Worm (Caenorhabditis elegans) whole organism, L3 larva: Measurements from ENCODE around the gene dmsr-6.

ENCODE experiments used
- R02D3.7 ChIP-seq: fragments of 150-350 bp; optimal IDR thresholded peaks from 2 replicates; lab custom pipeline; 2014; ENCODE audit warnings: missing biosample characterization, missing genetic modification characterization
- aly-2 ChIP-seq: fragments of 150-350 bp; optimal IDR thresholded peaks from 2 replicates; lab custom pipeline; 2014; ENCODE audit warnings: missing biosample characterization, missing genetic modification characterization
- ama-1 ChIP-seq: fragments of 150-350 bp; optimal IDR thresholded peaks from 2 replicates; lab custom pipeline; 2018
- ceh-28 ChIP-seq: fragments of 150-350 bp; optimal IDR thresholded peaks from 2 replicates; lab custom pipeline; 2014; ENCODE audit warnings: missing biosample characterization, missing genetic modification reagents, missing genetic modification characterization
- ceh-82 ChIP-seq: fragments of 150-350 bp; optimal IDR thresholded peaks from 2 replicates; lab custom pipeline; 2014; ENCODE audit warnings: missing biosample characterization, missing genetic modification characterization
- ceh-9 ChIP-seq: sonication (generic microtip); optimal IDR thresholded peaks from 2 replicates; lab custom pipeline; 2018; ENCODE audit warnings: missing biosample characterization, missing genetic modification characterization
- egl-27 ChIP-seq: sonication (generic microtip); optimal IDR thresholded peaks from 4 replicates; lab custom pipeline; 2017; ENCODE audit warnings: missing biosample characterization, missing genetic modification reagents, missing genetic modification characterization
- egl-5 ChIP-seq: fragments of 150-350 bp; optimal IDR thresholded peaks from 2 replicates; lab custom pipeline; 2017; ENCODE audit warnings: missing biosample characterization, missing genetic modification reagents, missing genetic modification characterization, inconsistent platforms
- elt-2 ChIP-seq: sonication (generic microtip); optimal IDR thresholded peaks from 2 replicates; lab custom pipeline; 2016; ENCODE audit warnings: missing genetic modification reagents, mild to moderate bottlenecking, missing genetic modification characterization, missing compliant biosample characterization
- elt-3 ChIP-seq, 3 experiments: fragments of 150-350 bp in 1 of 3; sonication (generic microtip) in 2 of 3; optimal IDR thresholded peaks; 2 replicates in 2 of 3; 4 replicates in 1 of 3; lab custom pipeline; 2014 to 2017; ENCODE audit warnings: missing biosample characterization in 3 of 3, missing genetic modification characterization in 3 of 3
- eor-1 ChIP-seq, 2 experiments: fragments of 150-350 bp; optimal IDR thresholded peaks; 2 replicates each; lab custom pipeline; 2014 to 2018; ENCODE audit warnings: missing biosample characterization in 2 of 2, missing genetic modification characterization in 2 of 2
- fkh-10 ChIP-seq: sonication (generic microtip); optimal IDR thresholded peaks from 2 replicates; lab custom pipeline; 2017; ENCODE audit warnings: missing biosample characterization, missing genetic modification reagents, missing genetic modification characterization
- fkh-2 ChIP-seq: fragments of 150-350 bp; optimal IDR thresholded peaks from 2 replicates; lab custom pipeline; 2014; ENCODE audit warnings: missing biosample characterization, missing genetic modification reagents, missing genetic modification characterization
- jun-1 ChIP-seq: fragments of 150-350 bp; optimal IDR thresholded peaks from 2 replicates; lab custom pipeline; 2014; ENCODE audit warnings: missing biosample characterization, missing genetic modification reagents, missing genetic modification characterization
- lin-39 ChIP-seq: fragments of 150-350 bp; optimal IDR thresholded peaks from 2 replicates; lab custom pipeline; 2018; ENCODE audit warnings: missing biosample characterization, missing genetic modification reagents, missing genetic modification characterization
- lsy-12 ChIP-seq: sonication (generic microtip); optimal IDR thresholded peaks from 2 replicates; lab custom pipeline; 2016; ENCODE audit warnings: mild to moderate bottlenecking, missing genetic modification characterization, missing compliant biosample characterization
- mdl-1 ChIP-seq: fragments of 150-350 bp; optimal IDR thresholded peaks from 2 replicates; lab custom pipeline; 2014; ENCODE audit warnings: missing biosample characterization, missing genetic modification characterization
- mml-1 ChIP-seq: fragments of 150-350 bp; sonication (generic microtip); optimal IDR thresholded peaks from 3 replicates; lab custom pipeline; 2014; ENCODE audit warnings: missing biosample characterization, missing genetic modification characterization
- nhr-12 ChIP-seq: fragments of 150-350 bp; optimal IDR thresholded peaks from 2 replicates; lab custom pipeline; 2014; ENCODE audit warnings: missing biosample characterization, missing genetic modification characterization
- nhr-23 ChIP-seq: fragments of 150-350 bp; optimal IDR thresholded peaks from 2 replicates; lab custom pipeline; 2014; ENCODE audit warnings: missing biosample characterization, missing genetic modification reagents, missing genetic modification characterization
- nhr-237 ChIP-seq: fragments of 150-350 bp; optimal IDR thresholded peaks from 2 replicates; lab custom pipeline; 2014; ENCODE audit warnings: missing biosample characterization, missing genetic modification characterization
- nhr-25 ChIP-seq: sonication (generic microtip); optimal IDR thresholded peaks from 2 replicates; lab custom pipeline; 2017; ENCODE audit warnings: missing biosample characterization, missing genetic modification characterization
- nhr-43 ChIP-seq: sonication (generic microtip); optimal IDR thresholded peaks from 2 replicates; lab custom pipeline; 2016; ENCODE audit warnings: mild to moderate bottlenecking, missing genetic modification characterization, missing compliant biosample characterization; ENCODE audit not compliant: poor library complexity, severe bottlenecking
- nhr-67 ChIP-seq: fragments of 150-350 bp; optimal IDR thresholded peaks from 2 replicates; lab custom pipeline; 2014; ENCODE audit warnings: missing biosample characterization, missing genetic modification characterization
- nhr-76 ChIP-seq: fragments of 150-350 bp; sonication (generic microtip); optimal IDR thresholded peaks from 5 replicates; lab custom pipeline; 2014; ENCODE audit warnings: missing biosample characterization, missing genetic modification characterization
- nhr-77 ChIP-seq: fragments of 150-350 bp; optimal IDR thresholded peaks from 2 replicates; lab custom pipeline; 2014; ENCODE audit warnings: missing biosample characterization, missing genetic modification characterization
- pha-4 ChIP-seq: fragments of 150-350 bp; optimal IDR thresholded peaks from 2 replicates; lab custom pipeline; 2014; ENCODE audit warnings: missing biosample characterization, missing genetic modification reagents, missing genetic modification characterization
- pqm-1 ChIP-seq: fragments of 150-350 bp; optimal IDR thresholded peaks from 2 replicates; lab custom pipeline; 2017; ENCODE audit warnings: missing biosample characterization, missing genetic modification characterization, inconsistent platforms
- sea-2 ChIP-seq: fragments of 150-350 bp; sonication (generic microtip); optimal IDR thresholded peaks from 4 replicates; lab custom pipeline; 2014; ENCODE audit warnings: missing biosample characterization, missing genetic modification reagents, missing genetic modification characterization
- skn-1 ChIP-seq: fragments of 150-350 bp; optimal IDR thresholded peaks from 2 replicates; lab custom pipeline; 2014; ENCODE audit warnings: missing biosample characterization, missing genetic modification characterization
- snpc-4 ChIP-seq: fragments of 150-350 bp; optimal IDR thresholded peaks from 2 replicates; lab custom pipeline; 2014; ENCODE audit warnings: missing biosample characterization, missing genetic modification characterization
- tbx-2 ChIP-seq: sonication (generic microtip); optimal IDR thresholded peaks from 2 replicates; lab custom pipeline; 2016; ENCODE audit warnings: mild to moderate bottlenecking, missing genetic modification characterization, missing compliant biosample characterization
- unc-39 ChIP-seq: sonication (generic microtip); optimal IDR thresholded peaks from 4 replicates; lab custom pipeline; 2017; ENCODE audit warnings: missing biosample characterization, missing genetic modification characterization
- unc-62 ChIP-seq: fragments of 150-350 bp; sonication (generic microtip); optimal IDR thresholded peaks from 4 replicates; lab custom pipeline; 2014; ENCODE audit warnings: missing biosample characterization, missing genetic modification reagents, missing genetic modification characterization
- ztf-4 ChIP-seq: fragments of 150-350 bp; optimal IDR thresholded peaks from 2 replicates; lab custom pipeline; 2014; ENCODE audit warnings: missing biosample characterization, missing genetic modification characterization

The dmsr-6 gene

DNA sequence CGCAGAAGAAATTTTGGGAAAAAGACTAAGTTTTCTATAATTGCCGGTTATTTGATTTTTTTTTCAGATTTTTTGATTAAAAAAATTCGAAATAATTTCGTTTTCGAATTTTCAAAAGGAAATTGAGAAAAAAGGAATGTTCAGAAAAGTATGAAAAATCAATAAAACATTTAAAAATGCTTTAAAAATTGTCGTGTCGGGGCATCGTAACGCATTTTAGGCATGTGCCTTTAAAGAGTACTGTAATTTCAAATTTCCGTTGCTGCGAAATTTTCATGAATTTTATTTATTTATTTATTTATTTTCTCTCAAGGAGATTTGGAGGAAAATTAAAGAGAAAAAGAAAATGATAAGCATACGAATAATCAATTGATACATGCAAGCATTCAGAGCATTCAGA, 41.7 kb upstream of the dmsr-6 start:
- TF ChIP-seq ztf-4 (no peak), ama-1 (lab: Kevin White, UChicago) (no peak), unc-62 (GFP tag; lab: Kevin White, UChicago) (no peak), nhr-12 (tag; lab: Kevin White, UChicago) (no peak), nhr-77 (tag; lab: Kevin White, UChicago) (no peak), ceh-82 (no peak), pha-4 (tag; lab: Kevin White, UChicago) (no peak), ceh-9 (tag; lab: Kevin White, UChicago) (no peak), elt-3 (tag; optimal IDR thresholded peaks at IDR 0.05; lab: Kevin White, UChicago) (no peak), nhr-76 (tag; lab: Kevin White, UChicago) (no peak), pqm-1 (tag; lab: Kevin White, UChicago) (no peak), aly-2 (tag; lab: Kevin White, UChicago) (no peak)

DNA sequence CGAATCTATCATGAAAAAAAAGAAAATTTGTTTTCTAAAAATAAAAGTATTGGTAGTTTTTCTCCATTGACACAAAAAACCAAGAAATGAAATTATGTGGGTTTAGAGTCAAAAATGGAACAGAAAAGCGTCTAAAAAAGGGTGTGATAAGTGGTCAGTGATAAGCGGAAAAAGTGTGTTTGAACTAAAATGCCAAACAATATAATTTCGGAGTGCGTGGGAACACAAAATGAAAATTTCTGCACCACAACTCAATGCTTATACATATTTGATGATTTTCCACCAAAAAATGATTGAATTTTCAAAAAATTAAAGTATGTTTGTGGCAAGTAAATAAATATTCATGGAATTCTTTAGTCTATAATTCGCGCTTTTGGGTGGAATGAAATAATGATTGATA, 40.0 kb upstream of the dmsr-6 start:
- TF ChIP-seq fkh-2 (no peak), elt-2 (peak; percentile 34), nhr-237 (tag; lab: Kevin White, UChicago) (no peak)

DNA sequence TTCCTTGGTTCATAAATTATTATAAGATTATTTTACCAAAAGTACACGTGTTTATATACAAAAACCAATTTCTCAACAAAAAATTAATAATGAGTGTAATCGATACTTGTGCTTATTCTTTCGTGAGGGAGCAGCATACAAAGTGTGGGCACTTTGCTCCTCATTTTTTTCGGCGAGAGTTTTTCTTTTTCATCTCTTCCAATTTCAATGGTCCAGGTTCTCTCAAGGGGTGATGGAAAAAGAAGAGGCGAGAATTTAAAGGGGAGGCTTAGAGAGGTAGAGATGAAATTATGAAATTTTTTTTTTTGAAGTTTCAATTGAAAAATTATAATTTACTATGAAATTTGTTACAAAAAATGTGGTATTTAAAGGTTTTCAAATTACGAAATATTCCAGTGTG, 38.4 kb upstream of the dmsr-6 start:
- TF ChIP-seq nhr-237 (tag; lab: Kevin White, UChicago) (no peak), nhr-12 (tag; lab: Kevin White, UChicago) (no peak), pqm-1 (tag; lab: Kevin White, UChicago) (no peak), ceh-28 (tag; lab: Kevin White, UChicago) (no peak), mdl-1 (tag; lab: Kevin White, UChicago) (no peak), unc-39 (tag; lab: Kevin White, UChicago) (no peak), unc-62 (GFP tag; lab: Kevin White, UChicago) (no peak), elt-3 (tag; optimal IDR thresholded peaks at IDR 0.05; lab: Kevin White, UChicago) (no peak), jun-1 (no peak), nhr-25 (tag; lab: Kevin White, UChicago) (no peak), nhr-67 (tag; lab: Kevin White, UChicago) (no peak), snpc-4 (tag; lab: Kevin White, UChicago) (no peak), tbx-2 (tag; lab: Kevin White, UChicago) (no peak), lsy-12 (tag; lab: Kevin White, UChicago) (no peak), nhr-77 (tag; lab: Kevin White, UChicago) (no peak), mml-1 (tag; lab: Kevin White, UChicago) (no peak), skn-1 (no peak), nhr-76 (tag; lab: Kevin White, UChicago) (no peak), lin-39 (tag; lab: Kevin White, UChicago) (no peak), sea-2 (no peak)

DNA sequence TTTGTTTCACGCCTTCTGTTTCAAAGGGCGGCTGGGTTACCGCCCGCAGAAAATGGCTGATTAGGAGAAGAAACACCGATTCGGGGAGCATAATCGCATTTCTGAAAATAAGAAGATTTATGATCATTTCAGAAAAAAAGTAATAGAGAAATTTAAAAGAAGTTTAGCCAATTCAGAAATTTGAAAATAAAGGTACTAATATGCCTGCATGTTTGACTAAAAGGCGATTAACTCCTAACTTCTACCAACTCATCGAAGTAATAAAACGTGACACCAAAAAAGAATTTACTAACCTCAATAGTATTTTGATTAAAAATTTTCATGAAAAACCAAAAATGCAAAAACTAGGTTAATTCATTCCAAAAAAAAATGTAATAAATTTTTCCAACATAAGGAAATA, 30.6 kb upstream of the dmsr-6 start, which contains the start of gene plx-2:
Gene plx-2 (minus strand): TSS at position 101 of the 400 bp plus-strand sequence.
- TF ChIP-seq nhr-76 (tag; lab: Kevin White, UChicago) (no peak), nhr-77 (tag; lab: Kevin White, UChicago) (no peak), ama-1 (lab: Kevin White, UChicago) (no peak), eor-1 (tag; optimal IDR thresholded peaks at IDR 0.05; lab: Kevin White, UChicago) (no peak), egl-5 (tag; lab: Kevin White, UChicago) (no peak), snpc-4 (tag; lab: Kevin White, UChicago) (no peak), nhr-43 (tag; lab: Kevin White, UChicago) (no peak), elt-3 (tag; optimal IDR thresholded peaks at IDR 0.05; lab: Kevin White, UChicago) (no peak), nhr-12 (tag; lab: Kevin White, UChicago) (no peak), lsy-12 (tag; lab: Kevin White, UChicago) (no peak), nhr-23 (tag; lab: Kevin White, UChicago) (no peak), egl-27 (tag; lab: Kevin White, UChicago) (no peak), fkh-10 (GFP tag; lab: Kevin White, UChicago) (no peak), aly-2 (tag; lab: Kevin White, UChicago) (no peak), R02D3.7 (tag; lab: Kevin White, UChicago) (no peak)
